Worm (Caenorhabditis elegans): ENCODE results near the gene syg-2.

syg-2 gene

DNA sequence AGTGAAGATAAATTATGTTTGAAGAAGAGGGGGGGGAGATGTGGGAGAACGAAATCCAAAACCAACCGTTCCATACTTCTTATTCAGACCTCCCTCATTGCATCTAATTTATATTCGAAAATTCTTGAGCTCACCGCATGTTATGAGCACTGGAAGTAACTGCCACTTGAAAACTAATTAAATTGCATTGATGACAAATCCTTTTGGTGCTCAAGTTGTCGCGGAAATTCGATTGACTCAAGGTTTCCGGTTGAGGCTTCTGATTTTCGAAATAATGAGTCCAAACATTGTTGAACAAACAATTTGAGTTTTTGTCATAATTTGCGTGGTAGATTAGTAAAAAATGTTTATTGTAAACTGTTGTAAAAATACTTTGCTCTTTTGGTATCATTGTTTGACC lies 2.7 kb upstream of the syg-2 start:
- TF ChIP-seq hmg-1.2 (GFP tag; IDR thresholded peaks at IDR 0.05) (no peak), rec-8 (tag; optimal IDR thresholded peaks at IDR 0.05) (no peak), ztf-3 (GFP tag; optimal IDR thresholded peaks at IDR 0.05) (no peak), lin-54 (GFP tag; optimal IDR thresholded peaks at IDR 0.05) (no peak), rcor-1 (GFP tag; IDR thresholded peaks at IDR 0.05) (no peak)

DNA sequence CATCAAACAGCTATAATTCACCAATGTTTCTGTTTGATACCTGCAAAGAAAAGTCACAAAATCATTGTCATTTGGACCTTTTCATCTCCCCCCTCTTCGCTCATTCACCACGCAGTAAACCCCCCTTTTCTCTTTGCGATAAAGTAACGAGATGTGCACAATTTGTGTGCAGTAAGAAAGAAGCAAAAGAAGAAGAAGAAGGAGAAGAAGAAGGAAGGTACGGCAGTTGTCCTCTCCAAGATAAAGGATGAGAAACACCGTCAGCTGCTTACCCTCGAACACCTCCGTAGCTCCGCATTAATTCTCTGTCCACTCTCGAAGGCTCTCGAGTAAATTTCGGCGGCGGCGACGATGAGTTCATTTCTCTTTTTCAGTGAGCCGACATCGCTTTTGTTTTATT lies 1.3 kb upstream of the syg-2 start:
- no peak for TF ChIP-seq F55B11.4 (tag; optimal IDR thresholded peaks at IDR 0.05; ENCODE audit: borderline replicate concordance, insufficient read depth)
- TF ChIP-seq lin-40 (tag; optimal IDR thresholded peaks at IDR 0.05), result no peak
- TF ChIP-seq tbp1 (GFP tag; optimal IDR thresholded peaks at IDR 0.05), result no peak
- no peak for TF ChIP-seq egrh-3 (GFP tag; IDR thresholded peaks at IDR 0.05)
- no peak for TF ChIP-seq ama-1 (optimal IDR thresholded peaks at IDR 0.05)
- TF ChIP-seq ama-1 (GFP tag; optimal IDR thresholded peaks at IDR 0.05), result no peak
- no peak for TF ChIP-seq lsl-1 (GFP tag; optimal IDR thresholded peaks at IDR 0.05)
- no peak for TF ChIP-seq tbx-9 (tag; optimal IDR thresholded peaks at IDR 0.05; ENCODE audit: borderline replicate concordance)
- TF ChIP-seq xnd-1 (tag; optimal IDR thresholded peaks at IDR 0.05), result no peak

DNA sequence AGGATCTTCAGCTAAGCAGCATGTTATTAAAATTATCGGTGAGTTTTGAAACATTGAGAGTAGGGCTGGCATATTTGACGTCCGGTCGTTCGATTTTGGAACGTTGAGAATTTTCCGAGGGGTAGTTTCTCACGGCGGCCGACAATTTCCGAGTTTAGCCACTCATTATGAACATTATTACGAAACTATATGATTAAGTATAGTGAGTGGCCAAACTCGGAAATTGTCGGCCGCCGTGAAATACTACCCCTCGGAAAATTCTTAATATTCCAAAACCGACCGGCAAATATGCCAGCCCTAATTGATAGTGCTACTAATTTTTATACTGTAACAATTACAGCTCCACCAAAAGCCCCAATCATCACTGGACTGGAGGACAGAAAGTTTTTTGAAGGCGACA lies 2.7 kb downstream of the syg-2 start:
- TF ChIP-seq akir-1 (GFP tag; optimal IDR thresholded peaks at IDR 0.05), result no peak
- TF ChIP-seq snpc-4 (GFP tag; optimal IDR thresholded peaks at IDR 0.05), result no peak
- TF ChIP-seq snpc-4 (tag; optimal IDR thresholded peaks at IDR 0.05), result peak in 3 of 4 experiments; percentile 59 to 84 (median 76)

DNA sequence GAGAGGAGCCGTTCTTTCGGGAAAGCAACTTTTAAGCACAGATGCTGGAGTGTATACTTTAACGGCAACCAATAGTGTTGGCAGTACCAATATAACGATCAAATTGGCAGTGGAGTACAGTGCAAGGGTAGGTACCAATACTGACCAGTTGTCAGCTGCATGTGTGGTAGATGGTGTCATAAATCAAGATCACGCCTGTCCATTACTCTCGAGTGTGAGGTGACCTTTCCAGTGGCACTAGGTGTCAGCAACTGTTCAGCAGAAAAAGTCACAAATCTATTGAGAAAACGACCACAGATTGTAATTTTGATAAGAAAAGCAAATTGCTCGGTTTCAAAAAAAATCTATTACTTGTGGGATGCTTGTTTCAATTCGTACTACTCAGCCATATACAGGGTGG lies 4.7 kb downstream of the syg-2 start:
- TF ChIP-seq him-1 (tag; optimal IDR thresholded peaks at IDR 0.05) (no peak), cebp-2 (GFP tag; IDR thresholded peaks at IDR 0.05) (0 out of 2 replicates have a peak, but pooled peaks have one; percentile 14)

DNA sequence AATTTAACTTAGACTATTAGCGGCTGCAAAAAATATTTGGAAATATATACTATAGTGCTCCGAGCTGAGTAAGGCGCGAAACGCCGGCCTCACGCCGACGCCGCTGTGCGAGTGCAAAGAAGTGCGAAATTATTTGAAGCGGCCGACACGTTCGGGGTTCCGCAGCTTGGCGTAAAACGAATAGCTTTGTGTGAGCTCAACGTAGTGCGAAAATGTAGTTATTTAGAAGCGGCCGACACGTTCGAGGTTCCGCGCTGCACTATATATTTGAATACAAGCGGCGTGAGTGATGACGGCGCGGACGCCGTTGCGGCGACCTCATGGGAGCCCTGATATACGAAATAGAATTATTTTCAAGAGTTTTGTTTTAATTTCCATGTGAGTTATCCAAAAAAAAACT lies 7.2 kb downstream of the syg-2 start:
- TF ChIP-seq dpff-1 (tag; optimal IDR thresholded peaks at IDR 0.05) (no peak), atf-7 (tag; optimal IDR thresholded peaks at IDR 0.05) (no peak), snpc-4 (GFP tag; optimal IDR thresholded peaks at IDR 0.05) (no peak), snpc-4 (tag; optimal IDR thresholded peaks at IDR 0.05) (peak in 2 of 4 experiments; percentile 73 to 79), F23B12.7 (tag; optimal IDR thresholded peaks at IDR 0.05; ENCODE audit: insufficient read depth) (no peak), K11D2.4 (GFP tag; IDR thresholded peaks at IDR 0.05) (no peak), unc-62 (GFP tag; optimal IDR thresholded peaks at IDR 0.05) (no peak), mcd-1 (GFP tag; IDR thresholded peaks at IDR 0.05) (no peak), rpc-1 (optimal IDR thresholded peaks at IDR 0.05) (no peak), rpc-1 (tag; optimal IDR thresholded peaks at IDR 0.05) (no peak), ztf-22 (GFP tag; optimal IDR thresholded peaks at IDR 0.05) (no peak), dpl-1 (GFP tag; optimal IDR thresholded peaks at IDR 0.05) (no peak), F37B4.10 (GFP tag; IDR thresholded peaks at IDR 0.05) (0 out of 2 replicates have a peak, but pooled peaks have one; percentile 62), lin-54 (GFP tag; optimal IDR thresholded peaks at IDR 0.05) (no peak), egl-18 (GFP tag; IDR thresholded peaks at IDR 0.05) (no peak), mxl-1 (tag; optimal IDR thresholded peaks at IDR 0.05) (no peak), snpc-1.1 (tag; optimal IDR thresholded peaks at IDR 0.05; ENCODE audit: insufficient read depth) (peak; percentile 27), snpc-1.3 (tag; optimal IDR thresholded peaks at IDR 0.05; ENCODE audit: insufficient read depth) (no peak), B0019.2 (GFP tag; conservative IDR thresholded peaks at IDR 0.05) (no peak), ztf-18 (tag; optimal IDR thresholded peaks at IDR 0.05) (no peak), zfh-2 (GFP tag; conservative IDR thresholded peaks at IDR 0.05) (no peak), bed-1 (GFP tag; IDR thresholded peaks at IDR 0.05) (no peak)

All from whole organism, young adult.